Fruit fly (Drosophila melanogaster) whole organism, embryonic: ENCODE measurements around the gene CG3008.

Experiments
- Antp ChIP-seq: fragments of 200-800 bp; sonication (Bioruptor generic); optimal IDR thresholded peaks from 3 replicates; lab custom pipeline; 2016; ENCODE audit warnings: missing biosample characterization, missing genetic modification characterization
- B-H2 ChIP-seq: fragments of 200-800 bp; sonication (Bioruptor generic); optimal IDR thresholded peaks from 2 replicates; lab custom pipeline; 2018; ENCODE audit warnings: missing biosample characterization, mild to moderate bottlenecking, missing genetic modification characterization
- C15 ChIP-seq: fragments of 200-800 bp; sonication (Bioruptor generic); IDR thresholded peaks from 3 replicates; pipeline ENCODE4 v1.3.6; 2022; ENCODE audit warnings: missing biosample characterization, missing genetic modification characterization
- CG10267 ChIP-seq: fragments of 200-800 bp; sonication (Bioruptor generic); optimal IDR thresholded peaks from 2 replicates; lab custom pipeline; 2018; ENCODE audit warnings: missing biosample characterization, mild to moderate bottlenecking, missing genetic modification characterization, moderate library complexity
- CG12659 ChIP-seq: fragments of 200-800 bp; sonication (Bioruptor generic); optimal IDR thresholded peaks from 3 replicates; lab custom pipeline; 2017; ENCODE audit warnings: mild to moderate bottlenecking, missing biosample characterization, missing genetic modification reagents, missing genetic modification characterization
- CG13894 ChIP-seq: fragments of 200-800 bp; sonication (Bioruptor generic); optimal IDR thresholded peaks from 3 replicates; lab custom pipeline; 2018; ENCODE audit warnings: missing biosample characterization, mild to moderate bottlenecking, missing genetic modification characterization, moderate library complexity
- CG14014 ChIP-seq: fragments of 200-800 bp; sonication (Bioruptor generic); IDR thresholded peaks from 2 replicates; pipeline ENCODE4 v1.3.6; 2022; ENCODE audit warnings: missing biosample characterization, missing genetic modification characterization
- CG14441 ChIP-seq: fragments of 200-800 bp; sonication (Bioruptor generic); IDR thresholded peaks from 2 replicates; pipeline ENCODE4 v1.3.6; 2022; ENCODE audit warnings: missing biosample characterization, missing genetic modification characterization
- CG14667 ChIP-seq: fragments of 200-800 bp; sonication (Bioruptor generic); IDR thresholded peaks from 2 replicates; pipeline ENCODE4 v1.3.6; 2022; ENCODE audit warnings: missing biosample characterization, missing genetic modification characterization
- CG1529 ChIP-seq: fragments of 200-800 bp; sonication (Bioruptor generic); optimal IDR thresholded peaks from 3 replicates; lab custom pipeline; 2018; ENCODE audit warnings: missing biosample characterization, missing genetic modification characterization
- CG17829 ChIP-seq: fragments of 200-800 bp; optimal IDR thresholded peaks from 2 replicates; lab custom pipeline; 2019; ENCODE audit warnings: missing biosample characterization, mild to moderate bottlenecking, missing genetic modification characterization, moderate library complexity
- CG2116 ChIP-seq: fragments of 200-800 bp; sonication (Bioruptor generic); optimal IDR thresholded peaks from 3 replicates; lab custom pipeline; 2018; ENCODE audit warnings: missing biosample characterization, mild to moderate bottlenecking, missing genetic modification characterization
- CG30403 ChIP-seq: fragments of 200-800 bp; sonication (Bioruptor generic); optimal IDR thresholded peaks from 3 replicates; lab custom pipeline; 2016; ENCODE audit warnings: missing biosample characterization, missing genetic modification characterization
- CG3838 ChIP-seq: fragments of 200-800 bp; sonication (Bioruptor generic); optimal IDR thresholded peaks from 3 replicates; lab custom pipeline; 2016; ENCODE audit warnings: missing biosample characterization, missing genetic modification characterization
- CG4730 ChIP-seq: fragments of 200-800 bp; sonication (Bioruptor generic); IDR thresholded peaks from 2 replicates; pipeline ENCODE4 v1.3.6; 2022; ENCODE audit warnings: missing biosample characterization, missing genetic modification characterization
- CG6791 ChIP-seq: fragments of 200-800 bp; sonication (Bioruptor generic); IDR thresholded peaks from 3 replicates; pipeline ENCODE4 v1.3.6; 2022; ENCODE audit warnings: missing biosample characterization, missing genetic modification characterization; ENCODE audit not compliant: partially characterized antibody
- CG7745 ChIP-seq: fragments of 200-800 bp; sonication (Bioruptor generic); optimal IDR thresholded peaks from 2 replicates; lab custom pipeline; 2018; ENCODE audit warnings: missing biosample characterization, mild to moderate bottlenecking, missing genetic modification characterization, moderate library complexity
- CG8281 ChIP-seq: fragments of 200-800 bp; sonication (Bioruptor generic); optimal IDR thresholded peaks from 2 replicates; lab custom pipeline; 2018; ENCODE audit warnings: missing biosample characterization, mild to moderate bottlenecking, missing genetic modification characterization, moderate library complexity
- CG9437 ChIP-seq: fragments of 200-800 bp; sonication (Bioruptor generic); optimal IDR thresholded peaks from 2 replicates; lab custom pipeline; 2018; ENCODE audit warnings: missing biosample characterization, mild to moderate bottlenecking, missing genetic modification characterization
- Dad ChIP-seq: fragments of 200-800 bp; sonication (Bioruptor generic); optimal IDR thresholded peaks from 3 replicates; lab custom pipeline; 2016; ENCODE audit warnings: missing biosample characterization, missing genetic modification characterization
- GATAe ChIP-seq: fragments of 200-800 bp; sonication (Bioruptor generic); conservative IDR thresholded peaks from 2 replicates; pipeline ENCODE4 v1.3.6; 2022; ENCODE audit warnings: missing biosample characterization, missing genetic modification characterization
- HLHmδ ChIP-seq: fragments of 200-800 bp; sonication (Bioruptor generic); optimal IDR thresholded peaks from 2 replicates; lab custom pipeline; 2018; ENCODE audit warnings: missing biosample characterization, mild to moderate bottlenecking, missing genetic modification characterization, moderate library complexity
- Optix ChIP-seq: fragments of 200-800 bp; sonication (Bioruptor generic); IDR thresholded peaks from 3 replicates; pipeline ENCODE4 v1.3.6; 2022; ENCODE audit warnings: missing biosample characterization, missing genetic modification characterization
- YL-1 ChIP-seq: fragments of 200-800 bp; sonication (Bioruptor generic); optimal IDR thresholded peaks from 3 replicates; lab custom pipeline; 2017; ENCODE audit warnings: missing biosample characterization, mild to moderate bottlenecking, missing genetic modification characterization
- az2 ChIP-seq: fragments of 200-800 bp; sonication (Bioruptor generic); optimal IDR thresholded peaks from 3 replicates; lab custom pipeline; 2016; ENCODE audit warnings: missing biosample characterization, missing genetic modification characterization
- bsh ChIP-seq, 2 experiments: fragments of 200-800 bp; sonication (Bioruptor generic); optimal IDR thresholded peaks; 2 replicates each; lab custom pipeline; 2017 to 2018; ENCODE audit warnings: mild to moderate bottlenecking in 2 of 2, missing biosample characterization in 2 of 2, missing genetic modification characterization in 2 of 2, moderate library complexity in 1 of 2
- chm ChIP-seq: fragments of 200-800 bp; sonication (Bioruptor generic); IDR thresholded peaks from 2 replicates; pipeline ENCODE4 v1.3.6; 2022; ENCODE audit warnings: missing biosample characterization, missing genetic modification characterization
- dmrt11E ChIP-seq: fragments of 200-800 bp; sonication (Bioruptor generic); optimal IDR thresholded peaks from 3 replicates; lab custom pipeline; 2018; ENCODE audit warnings: missing biosample characterization, mild to moderate bottlenecking, missing genetic modification characterization, moderate library complexity
- fd64A ChIP-seq: fragments of 200-800 bp; sonication (Bioruptor generic); optimal IDR thresholded peaks from 3 replicates; lab custom pipeline; 2018; ENCODE audit warnings: missing biosample characterization, mild to moderate bottlenecking, missing genetic modification characterization
- fru ChIP-seq: fragments of >200 bp; optimal IDR thresholded peaks from 2 replicates; lab custom pipeline; 2017
- gfzf ChIP-seq: fragments of 200-800 bp; sonication (Bioruptor generic); optimal IDR thresholded peaks from 2 replicates; lab custom pipeline; 2016; ENCODE audit warnings: missing biosample characterization, mild to moderate bottlenecking, missing genetic modification characterization, moderate library complexity
- ind ChIP-seq: fragments of 200-800 bp; sonication (Bioruptor generic); optimal IDR thresholded peaks from 3 replicates; lab custom pipeline; 2016; ENCODE audit warnings: missing biosample characterization, missing genetic modification characterization
- luna ChIP-seq: fragments of 200-800 bp; sonication (Bioruptor generic); optimal IDR thresholded peaks from 2 replicates; lab custom pipeline; 2016; ENCODE audit warnings: missing biosample characterization, missing genetic modification characterization
- maf-S ChIP-seq: fragments of 200-800 bp; sonication (Bioruptor generic); optimal IDR thresholded peaks from 2 replicates; lab custom pipeline; 2016; ENCODE audit warnings: missing biosample characterization, missing genetic modification characterization
- nerfin-1 ChIP-seq: fragments of 200-800 bp; sonication (Bioruptor generic); optimal IDR thresholded peaks from 3 replicates; lab custom pipeline; 2019; ENCODE audit warnings: missing biosample characterization, mild to moderate bottlenecking, missing genetic modification characterization, moderate library complexity
- nmo ChIP-seq: fragments of 200-800 bp; sonication (Bioruptor generic); optimal IDR thresholded peaks from 2 replicates; lab custom pipeline; 2018; ENCODE audit warnings: missing biosample characterization, mild to moderate bottlenecking, missing genetic modification characterization, moderate library complexity
- pnt ChIP-seq: fragments of 200-800 bp; sonication (Bioruptor generic); optimal IDR thresholded peaks from 3 replicates; lab custom pipeline; 2016; ENCODE audit warnings: missing biosample characterization, missing genetic modification characterization
- ro ChIP-seq: fragments of 200-800 bp; sonication (Bioruptor generic); IDR thresholded peaks from 2 replicates; pipeline ENCODE4 v1.3.6; 2022; ENCODE audit warnings: missing biosample characterization, missing genetic modification characterization
- slbo ChIP-seq: fragments of 200-800 bp; sonication (Bioruptor generic); IDR thresholded peaks from 2 replicates; pipeline ENCODE4 v1.3.6; 2022; ENCODE audit warnings: missing biosample characterization, missing genetic modification characterization
- tap ChIP-seq: fragments of 200-800 bp; optimal IDR thresholded peaks from 3 replicates; lab custom pipeline; 2019; ENCODE audit warnings: missing biosample characterization, mild to moderate bottlenecking, missing genetic modification characterization, moderate library complexity
- tgo ChIP-seq: fragments of 200-800 bp; sonication (Bioruptor generic); IDR thresholded peaks from 3 replicates; pipeline ENCODE4 v1.3.6; 2022; ENCODE audit warnings: missing biosample characterization, missing genetic modification characterization
- wek ChIP-seq: fragments of 200-800 bp; sonication (Bioruptor generic); optimal IDR thresholded peaks from 3 replicates; lab custom pipeline; 2018; ENCODE audit warnings: missing biosample characterization, mild to moderate bottlenecking, missing genetic modification characterization, moderate library complexity
- zf30C ChIP-seq: fragments of 200-800 bp; sonication (Bioruptor generic); optimal IDR thresholded peaks from 3 replicates; lab custom pipeline; 2018; ENCODE audit warnings: missing biosample characterization, mild to moderate bottlenecking, missing genetic modification characterization

Gene CG3008

dm6 chr2L:4906546-4907250 is 23.6 kb downstream of the CG3008 start, which contains the start of gene snsl (continued):
- TF ChIP-seq az2 (GFP tag; lab: Kevin White, UChicago): peak; percentile 23
- no peak for TF ChIP-seq Optix (GFP tag; lab: Robert Waterston, UW)
- peak; percentile 75 for TF ChIP-seq CG17829 (tag; lab: Kevin White, UChicago)
- TF ChIP-seq CG7745 (tag; lab: Kevin White, UChicago): no peak
- peak; percentile 79 for TF ChIP-seq nmo
- no peak; the same call in 1 of the 2 replicates for TF ChIP-seq chm
- peak; percentile 77 for TF ChIP-seq nerfin-1 (tag; lab: Kevin White, UChicago)
- no peak for TF ChIP-seq YL-1 (GFP tag; lab: Kevin White, UChicago)
- TF ChIP-seq tgo: no peak
- no peak for TF ChIP-seq gfzf (GFP tag; lab: Kevin White, UChicago)
- TF ChIP-seq zf30C (GFP tag; lab: Kevin White, UChicago): peak; percentile 43
- TF ChIP-seq CG6791 (GFP tag; lab: Robert Waterston, UW): no peak
- TF ChIP-seq ro (GFP tag; lab: Robert Waterston, UW): no peak
- TF ChIP-seq fru (lab: Kevin White, UChicago): no peak
- TF ChIP-seq CG3838 (GFP tag; lab: Kevin White, UChicago): no peak
- peak; percentile 67 for TF ChIP-seq CG30403 (GFP tag; lab: Kevin White, UChicago)
- no peak for TF ChIP-seq C15
- TF ChIP-seq CG1529: no peak
- TF ChIP-seq luna: no peak
- no peak for TF ChIP-seq CG13894 (tag; lab: Kevin White, UChicago)
- TF ChIP-seq CG4730 (GFP tag; lab: Robert Waterston, UW): no peak
- TF ChIP-seq slbo (GFP tag; lab: Robert Waterston, UW): peak; percentile 29; the same call in 1 of the 2 replicates
- no peak for TF ChIP-seq B-H2 (GFP tag; lab: Kevin White, UChicago)
- TF ChIP-seq CG12659 (GFP tag; lab: Kevin White, UChicago): peak; percentile 77
- no peak for TF ChIP-seq CG2116 (GFP tag; lab: Kevin White, UChicago)
- no peak for TF ChIP-seq CG14014 (GFP tag; lab: Robert Waterston, UW)
- TF ChIP-seq Dad: no peak
- 0 out of 2 replicates have a peak, but pooled peaks have one; percentile 25 for TF ChIP-seq CG14441 (GFP tag; lab: Robert Waterston, UW)
- TF ChIP-seq CG9437: peak; percentile 84
- peak in 1 of 2 experiments; percentile 25 for TF ChIP-seq bsh (GFP tag; optimal IDR thresholded peaks at IDR 0.05; lab: Kevin White, UChicago)
- no peak for TF ChIP-seq Antp (GFP tag; lab: Kevin White, UChicago)
- no peak for TF ChIP-seq fd64A
- no peak for TF ChIP-seq wek
- no peak for TF ChIP-seq GATAe (GFP tag; lab: Robert Waterston, UW)
- no peak for TF ChIP-seq HLHmδ (GFP tag; lab: Kevin White, UChicago)
- TF ChIP-seq ind (GFP tag; lab: Kevin White, UChicago): peak; percentile 0
- peak; percentile 64 for TF ChIP-seq tap
- TF ChIP-seq pnt: no peak
- no peak for TF ChIP-seq CG14667 (GFP tag; lab: Robert Waterston, UW)
- peak; percentile 72 for TF ChIP-seq CG10267 (tag; lab: Kevin White, UChicago)
- no peak for TF ChIP-seq maf-S (GFP tag; lab: Kevin White, UChicago)
- peak; percentile 5 for TF ChIP-seq dmrt11E (tag; lab: Kevin White, UChicago)
- TF ChIP-seq CG8281 (tag; lab: Kevin White, UChicago): peak; percentile 41
